Worm (Caenorhabditis elegans) whole organism, L4/young adult: ENCODE measurements around the gene F20D12.12.

Experiments used
- W03F9.2 ChIP-seq: fragments of 150-350 bp; optimal IDR thresholded peaks from 2 replicates; lab custom pipeline; 2014; ENCODE audit warnings: missing biosample characterization, missing genetic modification characterization
- dao-5 ChIP-seq: sonication (generic microtip); optimal IDR thresholded peaks from 2 replicates; lab custom pipeline; 2016; ENCODE audit warnings: missing genotype, missing genetic modification characterization, moderate library complexity, missing compliant biosample characterization
- him-1 ChIP-seq: sonication (generic microtip); optimal IDR thresholded peaks from 2 replicates; lab custom pipeline; 2016; ENCODE audit warnings: missing genotype, missing genetic modification reagents, missing genetic modification characterization, missing compliant biosample characterization

Gene F20D12.12

ce11 chrIV:7955849-7956248, 8.6 kb downstream of the F20D12.12 start, which contains the start of gene ceh-19:
Gene ceh-19 (minus strand): TSS chrIV:7955949.
- TF ChIP-seq him-1 (tag; lab: Kevin White, UChicago), result no peak
- no peak for TF ChIP-seq dao-5
- TF ChIP-seq W03F9.2, result no peak

ce11 chrIV:7956643-7957317, 9.5 kb downstream of the F20D12.12 start, which contains the start of gene csr-1:
Gene csr-1 (plus strand): TSS chrIV:7957267.
- TF ChIP-seq W03F9.2 (no peak), dao-5 (no peak), him-1 (tag; lab: Kevin White, UChicago) (no peak)

ce11 chrIV:7957504-7957903, 10.3 kb downstream of the F20D12.12 start, which contains the start of gene frpr-10:
Gene frpr-10 (plus strand): TSS chrIV:7957804.
- TF ChIP-seq him-1 (tag; lab: Kevin White, UChicago) (no peak), W03F9.2 (no peak), dao-5 (no peak)

- TF ChIP-seq W03F9.2, result no peak
- no peak for TF ChIP-seq dao-5
- TF ChIP-seq him-1 (tag; lab: Kevin White, UChicago), result no peak
These were observed 10.9 kb downstream of the F20D12.12 start for ce11 chrIV:7958092-7958491.

ce11 chrIV:7961889-7962342, 14.7 kb downstream of the F20D12.12 start:
- TF ChIP-seq him-1 (tag; lab: Kevin White, UChicago) (no peak), dao-5 (no peak), W03F9.2 (no peak)

ce11 chrIV:7967006-7967405, 19.8 kb downstream of the F20D12.12 start, which contains the start of gene F57H12.5:
Gene F57H12.5 (plus strand): TSS chrIV:7967306.
- TF ChIP-seq dao-5 (no peak), W03F9.2 (no peak)

- TF ChIP-seq dao-5 (no peak), him-1 (tag; lab: Kevin White, UChicago) (no peak), W03F9.2 (no peak)
These were observed 29.0 kb downstream of the F20D12.12 start, which contains the start of gene F57H12.6 for ce11 chrIV:7976210-7976609. Gene F57H12.6 (minus strand): TSS chrIV:7976310.

ce11 chrIV:7977452-7977940, 30.3 kb downstream of the F20D12.12 start, which contains the start of gene ora-1:
Gene ora-1 (plus strand): TSS chrIV:7977890.
- TF ChIP-seq him-1 (tag; lab: Kevin White, UChicago) (no peak), dao-5 (no peak), W03F9.2 (no peak)

- TF ChIP-seq dao-5 (no peak), him-1 (tag; lab: Kevin White, UChicago) (no peak), W03F9.2 (no peak)
These were observed 32.3 kb downstream of the F20D12.12 start, which contains the start of gene unc-24 for ce11 chrIV:7979588-7979987. Gene unc-24 (plus strand): TSS chrIV:7979870.

- TF ChIP-seq dao-5 (no peak), W03F9.2 (no peak), him-1 (tag; lab: Kevin White, UChicago) (no peak)
These were observed 34.9 kb downstream of the F20D12.12 start, which contains the start of gene arf-5 for ce11 chrIV:7982024-7982576. Gene arf-5 (plus strand): TSS chrIV:7982526.

ce11 chrIV:7983021-7983420, 35.8 kb downstream of the F20D12.12 start:
- TF ChIP-seq him-1 (tag; lab: Kevin White, UChicago), result no peak
- TF ChIP-seq dao-5, result no peak
- no peak for TF ChIP-seq W03F9.2

- TF ChIP-seq him-1 (tag; lab: Kevin White, UChicago) (no peak), dao-5 (no peak), W03F9.2 (no peak)
These were observed 36.6 kb downstream of the F20D12.12 start for ce11 chrIV:7983728-7984346.

ce11 chrIV:7985737-7986136, 38.5 kb downstream of the F20D12.12 start:
- TF ChIP-seq him-1 (tag; lab: Kevin White, UChicago) (no peak), W03F9.2 (no peak), dao-5 (no peak)

- TF ChIP-seq dao-5, result no peak
- no peak for TF ChIP-seq him-1 (tag; lab: Kevin White, UChicago)
- no peak for TF ChIP-seq W03F9.2
These were observed 39.8 kb downstream of the F20D12.12 start, which contains the start of gene mec-17 for ce11 chrIV:7987083-7987482. Gene mec-17 (minus strand): TSS chrIV:7987183.
